Worm (Caenorhabditis elegans): ENCODE data around the gene nol-6.

nol-6 gene

ce11 chrII:1437449-1438335, at the start of gene nol-6:
Gene nol-6 (minus strand): TSS chrII:1437499.
- peak; percentile 50 for TF ChIP-seq unc-55 (GFP tag; optimal IDR thresholded peaks at IDR 0.05)
- peak; percentile 29 for TF ChIP-seq C34F6.9 (tag; optimal IDR thresholded peaks at IDR 0.05)
- peak; percentile 30 for TF ChIP-seq nhr-129 (tag; optimal IDR thresholded peaks at IDR 0.05)
- peak; percentile 88 for TF ChIP-seq R02D3.7 (tag; optimal IDR thresholded peaks at IDR 0.05)
- TF ChIP-seq lsy-2 (tag; optimal IDR thresholded peaks at IDR 0.05) = peak; percentile 31 to 69
- TF ChIP-seq skn-1 (tag; optimal IDR thresholded peaks at IDR 0.05) = no peak
- TF ChIP-seq crh-2 (tag; optimal IDR thresholded peaks at IDR 0.05) = peak; percentile 25
- TF ChIP-seq F13H6.1 (tag; optimal IDR thresholded peaks at IDR 0.05) = no peak
- TF ChIP-seq gmeb-1 (tag; optimal IDR thresholded peaks at IDR 0.05) = peak; percentile 92
- no peak for TF ChIP-seq mdl-1 (tag; optimal IDR thresholded peaks at IDR 0.05)

- no peak for TF ChIP-seq lin-39 (tag; optimal IDR thresholded peaks at IDR 0.05)
- TF ChIP-seq snpc-4 (tag; optimal IDR thresholded peaks at IDR 0.05) = no peak
These were observed 45.1 kb upstream of the nol-6 start for ce11 chrII:1482419-1482818.

ce11 chrII:1481660-1482059, 44.4 kb upstream of the nol-6 start:
- no peak for TF ChIP-seq sma-3 (GFP tag; optimal IDR thresholded peaks at IDR 0.05)
- no peak for TF ChIP-seq nhr-6 (tag; optimal IDR thresholded peaks at IDR 0.05)
- TF ChIP-seq F13H6.1 (tag; optimal IDR thresholded peaks at IDR 0.05) = no peak
- no peak for TF ChIP-seq nhr-129 (tag; optimal IDR thresholded peaks at IDR 0.05)
- TF ChIP-seq zag-1 (tag; optimal IDR thresholded peaks at IDR 0.05) = no peak
- no peak for TF ChIP-seq unc-62 (GFP tag; optimal IDR thresholded peaks at IDR 0.05)
- TF ChIP-seq mbf-1 (tag; optimal IDR thresholded peaks at IDR 0.05) = no peak
- TF ChIP-seq aly-2 (tag; optimal IDR thresholded peaks at IDR 0.05) = no peak
- TF ChIP-seq peb-1 (tag; optimal IDR thresholded peaks at IDR 0.05) = no peak
- TF ChIP-seq R02D3.7 (tag; optimal IDR thresholded peaks at IDR 0.05) = no peak

- TF ChIP-seq lin-39 (tag; optimal IDR thresholded peaks at IDR 0.05) = no peak
These were observed 41.2 kb upstream of the nol-6 start for ce11 chrII:1478522-1478921.

- TF ChIP-seq ceh-82 (tag; optimal IDR thresholded peaks at IDR 0.05) (no peak), ztf-11 (tag; optimal IDR thresholded peaks at IDR 0.05) (no peak), ztf-4 (tag; optimal IDR thresholded peaks at IDR 0.05) (no peak), nhr-12 (tag; optimal IDR thresholded peaks at IDR 0.05) (no peak), nhr-25 (tag; optimal IDR thresholded peaks at IDR 0.05) (no peak), Y55F3AM.14 (GFP tag; optimal IDR thresholded peaks at IDR 0.05) (no peak), peb-1 (tag; optimal IDR thresholded peaks at IDR 0.05) (no peak), F13H6.1 (tag; optimal IDR thresholded peaks at IDR 0.05) (no peak), ztf-1 (GFP tag; conservative IDR thresholded peaks at IDR 0.05) (no peak), nhr-10 (tag; optimal IDR thresholded peaks at IDR 0.05) (no peak), fos-1 (tag; optimal IDR thresholded peaks at IDR 0.05) (no peak), mdl-1 (tag; optimal IDR thresholded peaks at IDR 0.05) (no peak), ZK546.5 (tag; optimal IDR thresholded peaks at IDR 0.05) (no peak), sma-9 (GFP tag; optimal IDR thresholded peaks at IDR 0.05) (no peak), sma-9 (tag; optimal IDR thresholded peaks at IDR 0.05) (no peak)
These were observed 40.7 kb upstream of the nol-6 start for ce11 chrII:1477975-1478374.

ce11 chrII:1477295-1477694, 40.0 kb upstream of the nol-6 start:
- no peak for TF ChIP-seq egl-27 (tag; optimal IDR thresholded peaks at IDR 0.05)
- TF ChIP-seq unc-39 (tag; optimal IDR thresholded peaks at IDR 0.05) = no peak
- no peak for TF ChIP-seq dmd-4 (tag; optimal IDR thresholded peaks at IDR 0.05)
- no peak for TF ChIP-seq C34F6.9 (tag; optimal IDR thresholded peaks at IDR 0.05)
- no peak for TF ChIP-seq gmeb-1 (tag; optimal IDR thresholded peaks at IDR 0.05)
- TF ChIP-seq unc-62 (GFP tag; optimal IDR thresholded peaks at IDR 0.05) = no peak

Data from whole organism, L2 larva.